Fruit fly (Drosophila melanogaster) whole organism, embryonic: Measurements from ENCODE around the gene bol.

ENCODE experiments used
- Abd-B ChIP-seq: fragments of 200-800 bp; sonication (Bioruptor generic); optimal IDR thresholded peaks from 2 replicates; lab custom pipeline; 2018; ENCODE audit warnings: missing biosample characterization, mild to moderate bottlenecking, missing genetic modification characterization, moderate library complexity
- CG10267 ChIP-seq: fragments of 200-800 bp; sonication (Bioruptor generic); optimal IDR thresholded peaks from 2 replicates; lab custom pipeline; 2018; ENCODE audit warnings: missing biosample characterization, mild to moderate bottlenecking, missing genetic modification characterization, moderate library complexity
- CG10979 ChIP-seq: fragments of 200-800 bp; sonication (Bioruptor generic); optimal IDR thresholded peaks from 2 replicates; lab custom pipeline; 2018; ENCODE audit warnings: missing biosample characterization, mild to moderate bottlenecking, missing genetic modification characterization, moderate library complexity
- CG11247 ChIP-seq: fragments of 200-800 bp; sonication (Bioruptor generic); IDR thresholded peaks from 2 replicates; pipeline ENCODE4 v1.3.6; 2022; ENCODE audit warnings: missing biosample characterization, missing genetic modification characterization
- CG11560 ChIP-seq: fragments of 200-800 bp; sonication (Bioruptor generic); IDR thresholded peaks from 3 replicates; pipeline ENCODE4 v1.3.6; 2022; ENCODE audit warnings: missing biosample characterization, missing genetic modification characterization
- CG12659 ChIP-seq: fragments of 200-800 bp; sonication (Bioruptor generic); optimal IDR thresholded peaks from 3 replicates; lab custom pipeline; 2017; ENCODE audit warnings: mild to moderate bottlenecking, missing biosample characterization, missing genetic modification reagents, missing genetic modification characterization
- CG13424 ChIP-seq: fragments of 200-800 bp; sonication (Bioruptor generic); optimal IDR thresholded peaks from 2 replicates; lab custom pipeline; 2019; ENCODE audit warnings: missing biosample characterization, mild to moderate bottlenecking, missing genetic modification characterization, moderate library complexity
- CG14710 ChIP-seq: fragments of 200-800 bp; sonication (Bioruptor generic); optimal IDR thresholded peaks from 3 replicates; lab custom pipeline; 2019; ENCODE audit warnings: missing biosample characterization, mild to moderate bottlenecking, missing genetic modification characterization, moderate library complexity
- CG17361 ChIP-seq: fragments of 200-800 bp; sonication (Bioruptor generic); IDR thresholded peaks from 3 replicates; pipeline ENCODE4 v1.3.6; 2022; ENCODE audit warnings: missing biosample characterization, missing genetic modification characterization
- CG18476 ChIP-seq: fragments of 200-800 bp; sonication (Bioruptor generic); optimal IDR thresholded peaks from 2 replicates; lab custom pipeline; 2016; ENCODE audit warnings: missing biosample characterization, mild to moderate bottlenecking, missing genetic modification characterization
- CG3281 ChIP-seq: fragments of 200-800 bp; sonication (Bioruptor generic); optimal IDR thresholded peaks from 3 replicates; lab custom pipeline; 2017; ENCODE audit warnings: missing biosample characterization, mild to moderate bottlenecking, missing genetic modification characterization
- CG3407 ChIP-seq: fragments of 200-800 bp; sonication (Bioruptor generic); optimal IDR thresholded peaks from 2 replicates; lab custom pipeline; 2018; ENCODE audit warnings: missing biosample characterization, mild to moderate bottlenecking, missing genetic modification characterization
- CG34376 ChIP-seq: fragments of 200-800 bp; sonication (Bioruptor generic); optimal IDR thresholded peaks from 2 replicates; lab custom pipeline; 2018; ENCODE audit warnings: missing biosample characterization, mild to moderate bottlenecking, missing genetic modification characterization
- CG3847 ChIP-seq: fragments of 200-800 bp; sonication (Bioruptor generic); IDR thresholded peaks from 2 replicates; pipeline ENCODE4 v1.3.6; 2022; ENCODE audit warnings: missing biosample characterization, missing genetic modification characterization
- CG7357 ChIP-seq: fragments of 200-800 bp; sonication (Bioruptor generic); IDR thresholded peaks from 3 replicates; pipeline ENCODE4 v1.3.6; 2022; ENCODE audit warnings: missing biosample characterization, missing genetic modification characterization
- CG9437 ChIP-seq: fragments of 200-800 bp; sonication (Bioruptor generic); optimal IDR thresholded peaks from 2 replicates; lab custom pipeline; 2018; ENCODE audit warnings: missing biosample characterization, mild to moderate bottlenecking, missing genetic modification characterization
- CG9797 ChIP-seq: fragments of 200-800 bp; sonication (Bioruptor generic); optimal IDR thresholded peaks from 3 replicates; lab custom pipeline; 2018; ENCODE audit warnings: missing biosample characterization, mild to moderate bottlenecking, missing genetic modification characterization
- CkIIα-i1 ChIP-seq: fragments of 200-800 bp; sonication (Bioruptor generic); IDR thresholded peaks from 2 replicates; pipeline ENCODE4 v1.3.6; 2022; ENCODE audit warnings: missing biosample characterization, missing genetic modification characterization
- Dbx ChIP-seq: fragments of 200-800 bp; sonication (Bioruptor generic); IDR thresholded peaks from 3 replicates; pipeline ENCODE4 v1.3.6; 2022; ENCODE audit warnings: missing biosample characterization, missing genetic modification characterization
- Ets65A ChIP-seq: fragments of 200-800 bp; sonication (Bioruptor generic); peaks from one replicate; lab custom pipeline; 2016; ENCODE audit warnings: missing biosample characterization, missing genetic modification characterization
- Ets97D ChIP-seq: fragments of 200-800 bp; sonication (Bioruptor generic); optimal IDR thresholded peaks from 3 replicates; lab custom pipeline; 2016; ENCODE audit warnings: missing biosample characterization, missing genetic modification characterization
- Hr39 ChIP-seq: fragments of >200 bp; optimal IDR thresholded peaks from 2 replicates; lab custom pipeline; 2017
- Hr78 ChIP-seq, 2 experiments: fragments of 200-800 bp in 1 of 2; fragments of >200 bp in 1 of 2; sonication (Bioruptor generic) in 1 of 2; optimal IDR thresholded peaks; 2 replicates each; lab custom pipeline; 2017 to 2019; ENCODE audit warnings: missing biosample characterization in 2 of 2, missing genetic modification characterization in 2 of 2, mild to moderate bottlenecking in 1 of 2, moderate library complexity in 1 of 2
- MTF-1 ChIP-seq: fragments of 200-800 bp; sonication (Bioruptor generic); optimal IDR thresholded peaks from 2 replicates; lab custom pipeline; 2018; ENCODE audit warnings: missing biosample characterization, mild to moderate bottlenecking, missing genetic modification characterization, borderline replicate concordance
- Myb ChIP-seq: fragments of 200-800 bp; sonication (Bioruptor generic); optimal IDR thresholded peaks from 2 replicates; lab custom pipeline; 2016; ENCODE audit warnings: missing biosample characterization, missing genetic modification characterization
- Neu2 ChIP-seq: fragments of 200-800 bp; sonication (Bioruptor generic); optimal IDR thresholded peaks from 3 replicates; lab custom pipeline; 2016; ENCODE audit warnings: missing biosample characterization, missing genetic modification characterization, borderline replicate concordance
- Nf-YB ChIP-seq: fragments of 200-800 bp; sonication (Bioruptor generic); optimal IDR thresholded peaks from 3 replicates; lab custom pipeline; 2019; ENCODE audit warnings: missing biosample characterization, mild to moderate bottlenecking, missing genetic modification characterization, moderate library complexity
- Optix ChIP-seq: fragments of 200-800 bp; sonication (Bioruptor generic); IDR thresholded peaks from 3 replicates; pipeline ENCODE4 v1.3.6; 2022; ENCODE audit warnings: missing biosample characterization, missing genetic modification characterization
- Tbp ChIP-seq: fragments of >200 bp; optimal IDR thresholded peaks from 2 replicates; lab custom pipeline; 2018; ENCODE audit warnings: missing biosample characterization, missing genetic modification characterization
- ara ChIP-seq: fragments of 200-800 bp; sonication (Bioruptor generic); IDR thresholded peaks from 2 replicates; pipeline ENCODE4 v1.3.6; 2022; ENCODE audit warnings: missing biosample characterization, missing genetic modification characterization
- bigmax ChIP-seq: fragments of 200-800 bp; sonication (Bioruptor generic); optimal IDR thresholded peaks from 2 replicates; lab custom pipeline; 2018; ENCODE audit warnings: missing biosample characterization, mild to moderate bottlenecking, missing genetic modification characterization
- chif ChIP-seq, 2 experiments: fragments of 200-800 bp; sonication (Bioruptor generic); optimal IDR thresholded peaks; 3 replicates each; lab custom pipeline; 2016; ENCODE audit warnings: missing biosample characterization in 2 of 2, missing genetic modification characterization in 2 of 2
- crc ChIP-seq: fragments of 200-800 bp; sonication (Bioruptor generic); optimal IDR thresholded peaks from 2 replicates; lab custom pipeline; 2016; ENCODE audit warnings: missing biosample characterization, missing genetic modification characterization
- crp ChIP-seq, 2 experiments: fragments of 200-800 bp; sonication (Bioruptor generic); optimal IDR thresholded peaks; 2 replicates in 1 of 2; 3 replicates in 1 of 2; lab custom pipeline; 2017; ENCODE audit warnings: missing biosample characterization in 2 of 2, missing genetic modification characterization in 2 of 2, mild to moderate bottlenecking in 1 of 2, moderate library complexity in 1 of 2
- ewg ChIP-seq: fragments of 200-800 bp; sonication (Bioruptor generic); optimal IDR thresholded peaks from 3 replicates; lab custom pipeline; 2017; ENCODE audit warnings: mild to moderate bottlenecking, missing biosample characterization, missing genetic modification reagents, missing genetic modification characterization
- gce ChIP-seq: fragments of 200-800 bp; sonication (Bioruptor generic); IDR thresholded peaks from 3 replicates; pipeline ENCODE4 v1.3.6; 2022; ENCODE audit warnings: missing biosample characterization, missing genetic modification characterization
- hb ChIP-seq: fragments of 200-800 bp; sonication (Bioruptor generic); IDR thresholded peaks from 3 replicates; pipeline ENCODE4 v1.3.6; 2022; ENCODE audit warnings: missing biosample characterization, missing genetic modification characterization; ENCODE audit not compliant: partially characterized antibody
- ken ChIP-seq: fragments of 200-800 bp; sonication (Bioruptor generic); IDR thresholded peaks from 3 replicates; pipeline ENCODE4 v1.3.6; 2022; ENCODE audit warnings: missing biosample characterization, missing genetic modification characterization
- lilli ChIP-seq: fragments of 200-800 bp; sonication (Bioruptor generic); optimal IDR thresholded peaks from 3 replicates; lab custom pipeline; 2016; ENCODE audit warnings: missing biosample characterization, missing genetic modification characterization
- mirr ChIP-seq: fragments of 200-800 bp; sonication (Bioruptor generic); optimal IDR thresholded peaks from 3 replicates; lab custom pipeline; 2018; ENCODE audit warnings: missing biosample characterization, mild to moderate bottlenecking, missing genetic modification characterization
- pfk ChIP-seq: fragments of 200-800 bp; sonication (Bioruptor generic); optimal IDR thresholded peaks from 2 replicates; lab custom pipeline; 2018; ENCODE audit warnings: missing biosample characterization, mild to moderate bottlenecking, missing genetic modification characterization, moderate library complexity
- pita ChIP-seq: fragments of 200-800 bp; sonication (Bioruptor generic); optimal IDR thresholded peaks from 2 replicates; lab custom pipeline; 2017; ENCODE audit warnings: missing biosample characterization, mild to moderate bottlenecking, missing genetic modification characterization
- schlank ChIP-seq: fragments of 200-800 bp; sonication (Bioruptor generic); optimal IDR thresholded peaks from 2 replicates; lab custom pipeline; 2018; ENCODE audit warnings: missing biosample characterization, mild to moderate bottlenecking, missing genetic modification characterization
- shn ChIP-seq: fragments of 200-800 bp; sonication (Bioruptor generic); optimal IDR thresholded peaks from 3 replicates; lab custom pipeline; 2016; ENCODE audit warnings: missing biosample characterization, missing genetic modification characterization
- sna ChIP-seq: fragments of 200-800 bp; sonication (Bioruptor generic); IDR thresholded peaks from 2 replicates; pipeline ENCODE4 v1.3.6; 2022; ENCODE audit warnings: missing biosample characterization, missing genetic modification characterization; ENCODE audit not compliant: partially characterized antibody
- sqz ChIP-seq: fragments of 200-800 bp; sonication (Bioruptor generic); optimal IDR thresholded peaks from 3 replicates; lab custom pipeline; 2018; ENCODE audit warnings: missing biosample characterization, mild to moderate bottlenecking, missing genetic modification characterization
- tio ChIP-seq: fragments of 200-800 bp; sonication (Bioruptor generic); optimal IDR thresholded peaks from 2 replicates; lab custom pipeline; 2017; ENCODE audit warnings: missing biosample characterization, missing genetic modification characterization, inconsistent platforms
- trh ChIP-seq: fragments of 200-800 bp; sonication (Bioruptor generic); optimal IDR thresholded peaks from 2 replicates; lab custom pipeline; 2016; ENCODE audit warnings: missing biosample characterization, missing genetic modification characterization
- zfh2 ChIP-seq: fragments of 200-800 bp; sonication (Bioruptor generic); optimal IDR thresholded peaks from 2 replicates; lab custom pipeline; 2016; ENCODE audit warnings: missing biosample characterization, missing genetic modification characterization

bol gene

DNA sequence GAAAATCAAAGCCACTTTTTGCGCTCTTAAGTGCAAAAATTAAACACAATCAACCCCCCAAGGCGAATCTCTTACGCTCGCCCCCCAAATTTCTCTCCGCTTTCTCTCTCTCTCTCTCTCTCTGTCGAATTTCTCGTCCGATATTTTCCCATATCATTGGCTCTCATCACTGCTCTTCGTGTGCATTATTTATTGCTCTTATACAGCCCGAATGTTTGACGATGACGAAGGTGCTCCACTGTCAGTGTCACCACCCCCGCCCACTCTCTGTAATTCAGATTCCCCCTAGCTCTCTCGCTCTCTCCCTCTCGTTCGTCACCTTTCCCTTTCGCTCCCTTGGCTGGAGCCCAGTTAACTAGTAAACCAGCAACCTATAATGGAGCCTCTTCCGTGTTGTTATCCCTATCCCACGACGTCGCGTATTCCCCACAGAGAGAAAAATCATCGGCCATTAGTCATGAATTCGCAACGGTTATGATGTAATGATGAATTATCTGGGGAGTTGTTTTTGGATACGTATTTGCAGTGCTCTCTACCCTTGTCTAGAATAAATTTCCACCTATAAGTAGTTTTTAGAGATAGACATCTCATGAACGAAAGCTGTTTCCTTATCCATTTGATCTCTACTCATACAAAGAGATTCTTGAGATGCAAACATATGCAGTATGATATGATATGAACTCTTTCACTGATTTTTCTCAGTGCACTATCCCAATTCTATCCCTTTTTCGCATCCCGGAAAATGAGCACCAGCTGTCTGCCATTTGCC, 6.3 kb downstream of the bol start (continued):
- peak; percentile 70 for TF ChIP-seq crc (GFP tag; lab: Kevin White, UChicago)
- peak; percentile 66 for TF ChIP-seq lilli
- no peak for TF ChIP-seq ken
- TF ChIP-seq CG10979 (tag; lab: Kevin White, UChicago): peak; percentile 54
- TF ChIP-seq Ets65A (GFP tag; lab: Kevin White, UChicago): peak; percentile 79
- no peak for TF ChIP-seq hb (GFP tag; lab: Robert Waterston, UW)
- no peak for TF ChIP-seq sqz (GFP tag; lab: Kevin White, UChicago)
- peak; percentile 39 for TF ChIP-seq Myb (GFP tag; lab: Kevin White, UChicago)
- no peak for TF ChIP-seq CG3407 (GFP tag; lab: Kevin White, UChicago)
- no peak for TF ChIP-seq trh (GFP tag; lab: Kevin White, UChicago)
- no peak for TF ChIP-seq crp (GFP tag; optimal IDR thresholded peaks at IDR 0.05; lab: Kevin White, UChicago)
- 0 out of 2 replicates have a peak, but pooled peaks have one; percentile 21 for TF ChIP-seq CG3847 (GFP tag; lab: Robert Waterston, UW)
- TF ChIP-seq Tbp: no peak
- no peak for TF ChIP-seq Nf-YB (GFP tag; lab: Kevin White, UChicago)
- no peak for TF ChIP-seq Optix (GFP tag; lab: Robert Waterston, UW)
- no peak for TF ChIP-seq Dbx
- peak; percentile 40 for TF ChIP-seq zfh2 (GFP tag; lab: Kevin White, UChicago)
- peak; percentile 15 for TF ChIP-seq Abd-B
- peak; percentile 40 to 48 for TF ChIP-seq chif (GFP tag; optimal IDR thresholded peaks at IDR 0.05; lab: Kevin White, UChicago)
- peak; percentile 54 for TF ChIP-seq shn (GFP tag; lab: Kevin White, UChicago)
- peak; percentile 45 for TF ChIP-seq CG9437 (GFP tag; lab: Kevin White, UChicago)
- no peak for TF ChIP-seq MTF-1
- peak; percentile 17 for TF ChIP-seq CG34376 (GFP tag; lab: Kevin White, UChicago)
- TF ChIP-seq bigmax (GFP tag; lab: Kevin White, UChicago): no peak
- TF ChIP-seq Hr39: no peak
- TF ChIP-seq pfk (GFP tag; lab: Kevin White, UChicago): no peak
- no peak for TF ChIP-seq CG11560 (tag; lab: Robert Waterston, UW)
- peak; percentile 23 for TF ChIP-seq Ets97D (GFP tag; lab: Kevin White, UChicago)
- TF ChIP-seq Neu2 (GFP tag; lab: Kevin White, UChicago): no peak
- TF ChIP-seq tio (GFP tag; lab: Kevin White, UChicago): peak; percentile 59
- TF ChIP-seq CG12659: peak; percentile 46
- TF ChIP-seq CG14710 (tag; lab: Kevin White, UChicago): peak; percentile 46
- TF ChIP-seq schlank: no peak
- TF ChIP-seq ara (GFP tag; lab: Robert Waterston, UW): no peak
- no peak for TF ChIP-seq pita
- TF ChIP-seq CG9797 (GFP tag; lab: Kevin White, UChicago): no peak
- 0 out of 3 replicates have a peak, but pooled peaks have one; percentile 26 for TF ChIP-seq CG17361 (GFP tag; lab: Robert Waterston, UW)
- TF ChIP-seq CG18476 (GFP tag; lab: Kevin White, UChicago): peak; percentile 5
- peak; percentile 61 for TF ChIP-seq CG13424 (tag; lab: Kevin White, UChicago)
- peak; percentile 11 for TF ChIP-seq CG10267 (tag; lab: Kevin White, UChicago)
- no peak for TF ChIP-seq gce
- no peak for TF ChIP-seq CG7357
- TF ChIP-seq CG3281 (GFP tag; lab: Kevin White, UChicago): peak; percentile 69
- TF ChIP-seq sna (GFP tag; lab: Robert Waterston, UW): peak; percentile 50; the same call in 1 of the 2 replicates
- TF ChIP-seq ewg (GFP tag; lab: Kevin White, UChicago): peak; percentile 15
- no peak for TF ChIP-seq CG11247
- no peak for TF ChIP-seq mirr (GFP tag; lab: Kevin White, UChicago)
- no peak for TF ChIP-seq CkIIα-i1 (GFP tag; lab: Robert Waterston, UW)
- TF ChIP-seq Hr78 (GFP tag; optimal IDR thresholded peaks at IDR 0.05; lab: Kevin White, UChicago): no peak
